Worm (Caenorhabditis elegans) whole organism, early embryonic: ENCODE results near the gene F44D12.8.

Experiments
- B0310.2 ChIP-seq: sonication (generic microtip); optimal IDR thresholded peaks from 2 replicates; lab custom pipeline; 2016; ENCODE audit warnings: mild to moderate bottlenecking, missing genetic modification characterization, missing compliant biosample characterization
- ama-1 ChIP-seq: fragments of 150-350 bp; optimal IDR thresholded peaks from 2 replicates; lab custom pipeline; 2014
- ceh-36 ChIP-seq: sonication (generic microtip); optimal IDR thresholded peaks from 2 replicates; lab custom pipeline; 2016; ENCODE audit warnings: missing genetic modification characterization, inconsistent platforms, missing compliant biosample characterization
- ets-7 ChIP-seq: sonication (generic microtip); optimal IDR thresholded peaks from 2 replicates; lab custom pipeline; 2016; ENCODE audit warnings: missing genotype, missing genetic modification characterization, missing compliant biosample characterization
- flt-1 ChIP-seq: fragments of 200-800 bp; sonication (Bioruptor generic); IDR thresholded peaks from 2 replicates; pipeline ENCODE4 v1.3.6; 2022; ENCODE audit warnings: missing genetic modification characterization, missing compliant biosample characterization
- hmg-4 ChIP-seq: fragments of 200-800 bp; sonication (Bioruptor generic); optimal IDR thresholded peaks from 2 replicates; lab custom pipeline; 2018; ENCODE audit warnings: mild to moderate bottlenecking, missing genetic modification characterization, missing compliant biosample characterization
- hnd-1 ChIP-seq: sonication (generic microtip); optimal IDR thresholded peaks from 2 replicates; lab custom pipeline; 2016; ENCODE audit warnings: missing genetic modification characterization, missing compliant biosample characterization
- pes-1 ChIP-seq: fragments of 200-800 bp; sonication (Bioruptor generic); IDR thresholded peaks from 2 replicates; pipeline ENCODE4 v1.3.6; 2022; ENCODE audit warnings: missing genetic modification reagents, missing genetic modification characterization, missing compliant biosample characterization
- tbx-11 ChIP-seq: fragments of 200-800 bp; sonication (Bioruptor generic); IDR thresholded peaks from 2 replicates; pipeline ENCODE4 v1.3.6; 2022; ENCODE audit warnings: missing genetic modification characterization, missing compliant biosample characterization
- tra-4 ChIP-seq: sonication (generic microtip); optimal IDR thresholded peaks from 2 replicates; lab custom pipeline; 2017; ENCODE audit warnings: missing genetic modification characterization, missing compliant biosample characterization

- TF ChIP-seq hmg-4 (GFP tag; lab: Kevin White, UChicago) (no peak), flt-1 (no peak), ama-1 (lab: Kevin White, UChicago) (no peak), ets-7 (tag; lab: Kevin White, UChicago) (no peak), tra-4 (tag; lab: Kevin White, UChicago) (no peak), tbx-11 (GFP tag; lab: Robert Waterston, UW) (no peak), hnd-1 (tag; lab: Kevin White, UChicago) (no peak), ceh-36 (tag; lab: Kevin White, UChicago) (no peak), pes-1 (GFP tag; lab: Robert Waterston, UW) (no peak), B0310.2 (no peak)
Observed at ce11 chrIV:9982226-9982794, 40.8 kb upstream of the F44D12.8 start, which contains the start of gene rrp-1.
